Worm (Caenorhabditis elegans) whole organism, young adult: ENCODE data around the gene srr-9.
A peak's percentile ranks its signal among the peaks of the same experiment; 100 is the strongest.

ENCODE experiments used
- B0019.2 ChIP-seq: fragments of 200-800 bp; sonication (Bioruptor generic); conservative IDR thresholded peaks from 2 replicates; pipeline ENCODE4 v1.3.6; 2022; ENCODE audit warnings: missing genetic modification reagents, missing genetic modification characterization, missing compliant biosample characterization
- B0336.3 ChIP-seq: fragments of 200-800 bp; sonication (Bioruptor generic); IDR thresholded peaks from 2 replicates; pipeline ENCODE4 v1.3.6; 2022; ENCODE audit warnings: missing genetic modification characterization, missing compliant biosample characterization
- C06A6.2 ChIP-seq: fragments of 200-800 bp; sonication (Bioruptor generic); conservative IDR thresholded peaks from 2 replicates; pipeline ENCODE4 v1.3.6; 2022; ENCODE audit warnings: missing genetic modification characterization, missing compliant biosample characterization
- F22D6.2 ChIP-seq: sonication (generic microtip); optimal IDR thresholded peaks from 2 replicates; lab custom pipeline; 2016; ENCODE audit warnings: mild to moderate bottlenecking, missing genetic modification characterization, missing compliant biosample characterization
- F23B12.7 ChIP-seq: sonication (generic microtip); optimal IDR thresholded peaks from 2 replicates; lab custom pipeline; 2017; ENCODE audit warnings: missing genetic modification characterization, mild to moderate bottlenecking, missing compliant biosample characterization, antibody characterized with exemption, moderate library complexity; ENCODE audit not compliant: insufficient read depth
- F33H1.4 ChIP-seq: fragments of 200-800 bp; sonication (Bioruptor generic); IDR thresholded peaks from 2 replicates; pipeline ENCODE4 v1.3.6; 2022; ENCODE audit warnings: missing genetic modification reagents, missing genetic modification characterization, missing compliant biosample characterization
- F57C9.4 ChIP-seq: sonication (generic microtip); optimal IDR thresholded peaks from 2 replicates; lab custom pipeline; 2017; ENCODE audit warnings: mild to moderate bottlenecking, missing genetic modification characterization, missing compliant biosample characterization
- K11D2.4 ChIP-seq: fragments of 200-800 bp; sonication (Bioruptor generic); IDR thresholded peaks from 2 replicates; pipeline ENCODE4 v1.3.6; 2022; ENCODE audit warnings: missing genetic modification reagents, missing genetic modification characterization, missing compliant biosample characterization
- T26A5.8 ChIP-seq: sonication (generic microtip); optimal IDR thresholded peaks from 2 replicates; lab custom pipeline; 2016; ENCODE audit warnings: missing genetic modification characterization, missing compliant biosample characterization
- Y56A3A.18 ChIP-seq: fragments of 200-800 bp; sonication (Bioruptor generic); IDR thresholded peaks from 2 replicates; pipeline ENCODE4 v1.3.6; 2022; ENCODE audit warnings: missing genetic modification reagents, missing genetic modification characterization, missing compliant biosample characterization
- Y95B8A.8 ChIP-seq: fragments of 200-800 bp; sonication (Bioruptor generic); IDR thresholded peaks from 2 replicates; pipeline ENCODE4 v1.3.6; 2022; ENCODE audit warnings: missing genetic modification reagents, missing genetic modification characterization, missing compliant biosample characterization
- ZK185.1 ChIP-seq: sonication (generic microtip); optimal IDR thresholded peaks from 2 replicates; lab custom pipeline; 2016; ENCODE audit warnings: mild to moderate bottlenecking, missing genetic modification characterization, missing compliant biosample characterization; ENCODE audit not compliant: poor library complexity, severe bottlenecking
- aptf-2 ChIP-seq: fragments of 200-800 bp; sonication (Bioruptor generic); conservative IDR thresholded peaks from 2 replicates; pipeline ENCODE4 v1.3.6; 2022; ENCODE audit warnings: missing genetic modification reagents, missing genetic modification characterization, missing compliant biosample characterization
- attf-5 ChIP-seq: fragments of 200-800 bp; sonication (Bioruptor generic); optimal IDR thresholded peaks from 2 replicates; lab custom pipeline; 2018; ENCODE audit warnings: mild to moderate bottlenecking, missing genetic modification characterization, missing compliant biosample characterization
- attf-6 ChIP-seq: fragments of 200-800 bp; sonication (Bioruptor generic); IDR thresholded peaks from 2 replicates; pipeline ENCODE4 v1.3.6; 2022; ENCODE audit warnings: missing genetic modification reagents, missing genetic modification characterization, missing compliant biosample characterization
- ccch-3 ChIP-seq: fragments of 200-800 bp; sonication (Bioruptor generic); optimal IDR thresholded peaks from 2 replicates; lab custom pipeline; 2018; ENCODE audit warnings: mild to moderate bottlenecking, missing genetic modification characterization, missing compliant biosample characterization
- ceh-40 ChIP-seq: fragments of 200-800 bp; sonication (Bioruptor generic); IDR thresholded peaks from 2 replicates; pipeline ENCODE4 v1.3.6; 2022; ENCODE audit warnings: missing genetic modification characterization, missing compliant biosample characterization
- ceh-58 ChIP-seq: fragments of 200-800 bp; sonication (Bioruptor generic); IDR thresholded peaks from 2 replicates; pipeline ENCODE4 v1.3.6; 2022; ENCODE audit warnings: missing genetic modification characterization, missing compliant biosample characterization
- chd-7 ChIP-seq: sonication (generic microtip); optimal IDR thresholded peaks from 2 replicates; lab custom pipeline; 2016; ENCODE audit warnings: mild to moderate bottlenecking, missing genetic modification characterization, moderate library complexity, missing compliant biosample characterization
- dox-1 ChIP-seq: fragments of 200-800 bp; sonication (Bioruptor generic); IDR thresholded peaks from 2 replicates; pipeline ENCODE4 v1.3.6; 2022; ENCODE audit warnings: missing genetic modification reagents, missing genetic modification characterization, missing compliant biosample characterization
- efl-1 ChIP-seq: fragments of 150-350 bp; optimal IDR thresholded peaks from 2 replicates; lab custom pipeline; 2014; ENCODE audit warnings: missing biosample characterization, missing genetic modification reagents, missing genetic modification characterization
- ekl-4 ChIP-seq: fragments of 200-800 bp; sonication (Bioruptor generic); IDR thresholded peaks from 2 replicates; pipeline ENCODE4 v1.3.6; 2022; ENCODE audit warnings: missing genetic modification reagents, missing genetic modification characterization, missing compliant biosample characterization
- fkh-3 ChIP-seq: sonication (generic microtip); optimal IDR thresholded peaks from 2 replicates; lab custom pipeline; 2016; ENCODE audit warnings: mild to moderate bottlenecking, missing genetic modification characterization, missing compliant biosample characterization
- gei-17 ChIP-seq: fragments of 200-800 bp; sonication (Bioruptor generic); optimal IDR thresholded peaks from 2 replicates; lab custom pipeline; 2018; ENCODE audit warnings: mild to moderate bottlenecking, missing genetic modification characterization, missing compliant biosample characterization
- him-1 ChIP-seq: sonication (generic microtip); optimal IDR thresholded peaks from 2 replicates; lab custom pipeline; 2016; ENCODE audit warnings: missing genotype, missing genetic modification reagents, missing genetic modification characterization, missing compliant biosample characterization
- hlh-12 ChIP-seq: sonication (generic microtip); optimal IDR thresholded peaks from 2 replicates; lab custom pipeline; 2016; ENCODE audit warnings: missing genetic modification characterization, missing compliant biosample characterization
- hlh-26 ChIP-seq: fragments of 200-800 bp; sonication (Bioruptor generic); conservative IDR thresholded peaks from 2 replicates; pipeline ENCODE4 v1.3.6; 2022; ENCODE audit warnings: missing genetic modification reagents, missing genetic modification characterization, missing compliant biosample characterization
- hmg-20 ChIP-seq: fragments of 200-800 bp; sonication (Bioruptor generic); IDR thresholded peaks from 2 replicates; pipeline ENCODE4 v1.3.6; 2022; ENCODE audit warnings: missing genetic modification reagents, missing genetic modification characterization, missing compliant biosample characterization
- hrde-1 ChIP-seq: sonication (generic microtip); optimal IDR thresholded peaks from 2 replicates; lab custom pipeline; 2016; ENCODE audit warnings: missing genetic modification characterization, mild to moderate bottlenecking, missing compliant biosample characterization, moderate library complexity, missing genotype, missing genetic modification reagents, borderline replicate concordance
- lag-1 ChIP-seq: fragments of 200-800 bp; sonication (Bioruptor generic); IDR thresholded peaks from 2 replicates; pipeline ENCODE4 v1.3.6; 2022; ENCODE audit warnings: missing genetic modification reagents, missing genetic modification characterization, missing compliant biosample characterization
- lin-35 ChIP-seq, 3 experiments: fragments of 150-350 bp in 2 of 3; sonication (generic microtip) in 1 of 3; optimal IDR thresholded peaks; 2 replicates each; lab custom pipeline; 2014 to 2018; ENCODE audit warnings: missing biosample characterization in 3 of 3, missing genetic modification characterization in 3 of 3, missing genetic modification reagents in 3 of 3
- lir-1 ChIP-seq: fragments of 200-800 bp; sonication (Bioruptor generic); conservative IDR thresholded peaks from 2 replicates; pipeline ENCODE4 v1.3.6; 2022; ENCODE audit warnings: missing genetic modification reagents, missing genetic modification characterization, missing compliant biosample characterization
- lsy-27 ChIP-seq: sonication (generic microtip); optimal IDR thresholded peaks from 2 replicates; lab custom pipeline; 2017; ENCODE audit warnings: missing genetic modification characterization, mild to moderate bottlenecking, missing compliant biosample characterization, antibody characterized with exemption, missing genotype, borderline replicate concordance; ENCODE audit not compliant: insufficient read depth
- madf-10 ChIP-seq: sonication (generic microtip); optimal IDR thresholded peaks from 2 replicates; lab custom pipeline; 2016; ENCODE audit warnings: mild to moderate bottlenecking, missing genetic modification characterization, missing compliant biosample characterization
- mxl-1 ChIP-seq: sonication (generic microtip); optimal IDR thresholded peaks from 2 replicates; lab custom pipeline; 2016; ENCODE audit warnings: missing genetic modification characterization, missing compliant biosample characterization
- nfya-2 ChIP-seq: fragments of 200-800 bp; sonication (Bioruptor generic); IDR thresholded peaks from 2 replicates; pipeline ENCODE4 v1.3.6; 2022; ENCODE audit warnings: missing genetic modification reagents, missing genetic modification characterization, missing compliant biosample characterization
- nfyb-1 ChIP-seq: fragments of 200-800 bp; sonication (Bioruptor generic); IDR thresholded peaks from 2 replicates; pipeline ENCODE4 v1.3.6; 2022; ENCODE audit warnings: missing genetic modification reagents, missing genetic modification characterization, missing compliant biosample characterization
- pbrm-1 ChIP-seq: fragments of 200-800 bp; sonication (Bioruptor generic); IDR thresholded peaks from 2 replicates; pipeline ENCODE4 v1.3.6; 2022; ENCODE audit warnings: missing genetic modification reagents, missing genetic modification characterization, missing compliant biosample characterization
- rec-8 ChIP-seq, 2 experiments: sonication (generic microtip); optimal IDR thresholded peaks; 2 replicates each; lab custom pipeline; 2016; ENCODE audit warnings: mild to moderate bottlenecking in 2 of 2, missing genetic modification characterization in 2 of 2, missing genetic modification reagents in 2 of 2, missing genotype in 2 of 2, missing biosample characterization in 1 of 2, missing compliant biosample characterization in 1 of 2, moderate library complexity in 1 of 2
- rpc-1 ChIP-seq, 2 experiments: fragments of 150-350 bp in 1 of 2; sonication (generic microtip) in 1 of 2; optimal IDR thresholded peaks; 2 replicates each; lab custom pipeline; 2014 to 2018; ENCODE audit warnings: missing biosample characterization in 1 of 2, missing genetic modification characterization in 1 of 2, missing genetic modification reagents in 1 of 2, missing genotype in 1 of 2
- sdz-38 ChIP-seq: sonication (generic microtip); optimal IDR thresholded peaks from 2 replicates; lab custom pipeline; 2016; ENCODE audit warnings: missing genotype, missing genetic modification characterization, missing compliant biosample characterization
- snpc-3.4 ChIP-seq: sonication (generic microtip); optimal IDR thresholded peaks from 2 replicates; lab custom pipeline; 2017; ENCODE audit warnings: missing genetic modification characterization, mild to moderate bottlenecking, missing compliant biosample characterization, antibody characterized with exemption, moderate library complexity, missing genotype, missing genetic modification reagents
- somi-1 ChIP-seq: fragments of 200-800 bp; sonication (Bioruptor generic); optimal IDR thresholded peaks from 2 replicates; lab custom pipeline; 2018; ENCODE audit warnings: mild to moderate bottlenecking, missing genetic modification characterization, missing compliant biosample characterization
- tlf-1 ChIP-seq: fragments of 200-800 bp; sonication (Bioruptor generic); optimal IDR thresholded peaks from 2 replicates; lab custom pipeline; 2018; ENCODE audit warnings: mild to moderate bottlenecking, missing genetic modification characterization, missing compliant biosample characterization
- unc-62 ChIP-seq: fragments of 150-350 bp; optimal IDR thresholded peaks from 2 replicates; lab custom pipeline; 2014; ENCODE audit warnings: missing biosample characterization, missing genetic modification reagents, missing genetic modification characterization
- ztf-25 ChIP-seq: fragments of 200-800 bp; sonication (Bioruptor generic); IDR thresholded peaks from 2 replicates; pipeline ENCODE4 v1.3.6; 2022; ENCODE audit warnings: missing genetic modification reagents, missing genetic modification characterization, missing compliant biosample characterization
- ztf-26 ChIP-seq: sonication (generic microtip); optimal IDR thresholded peaks from 2 replicates; lab custom pipeline; 2017; ENCODE audit warnings: missing genetic modification characterization, missing compliant biosample characterization
- ztf-3 ChIP-seq: fragments of 200-800 bp; sonication (Bioruptor generic); optimal IDR thresholded peaks from 2 replicates; lab custom pipeline; 2018; ENCODE audit warnings: mild to moderate bottlenecking, missing genetic modification characterization, missing compliant biosample characterization

Gene srr-9

ce11 chrV:7776029-7776628, 38.3 kb downstream of the srr-9 start, which contains the start of the genes rpl-39 and rps-30 (continued):
- no peak for TF ChIP-seq ztf-25 (GFP tag; lab: Robert Waterston, UW)
- no peak for TF ChIP-seq sdz-38 (tag; lab: Kevin White, UChicago)
- TF ChIP-seq T26A5.8 (tag; lab: Kevin White, UChicago), result no peak
- no peak for TF ChIP-seq rec-8 (tag; optimal IDR thresholded peaks at IDR 0.05; lab: Kevin White, UChicago)
- peak in 1 of 3 experiments; percentile 53 for TF ChIP-seq lin-35 (GFP tag; optimal IDR thresholded peaks at IDR 0.05; lab: Kevin White, UChicago)
- no peak for TF ChIP-seq him-1 (tag; lab: Kevin White, UChicago)
- TF ChIP-seq lsy-27 (tag; lab: Kevin White, UChicago), result no peak
- TF ChIP-seq rpc-1 (optimal IDR thresholded peaks at IDR 0.05; lab: Kevin White, UChicago), result no peak
- no peak for TF ChIP-seq rpc-1 (tag; optimal IDR thresholded peaks at IDR 0.05; lab: Kevin White, UChicago)
- no peak for TF ChIP-seq B0336.3 (GFP tag; lab: Robert Waterston, UW)
- peak; percentile 23 for TF ChIP-seq somi-1 (GFP tag; lab: Kevin White, UChicago)
- TF ChIP-seq dox-1 (GFP tag; lab: Robert Waterston, UW), result no peak; the same call in 1 of the 2 replicates
- no peak for TF ChIP-seq ztf-3
- TF ChIP-seq madf-10 (tag; lab: Kevin White, UChicago), result peak; percentile 43
- 0 out of 2 replicates have a peak, but pooled peaks have one; percentile 47 for TF ChIP-seq B0019.2 (GFP tag; lab: Robert Waterston, UW)
- no peak for TF ChIP-seq hrde-1 (tag; lab: Kevin White, UChicago)
- no peak for TF ChIP-seq hlh-12 (tag; lab: Kevin White, UChicago)
- no peak for TF ChIP-seq lir-1 (GFP tag; lab: Robert Waterston, UW)
- no peak for TF ChIP-seq fkh-3 (tag; lab: Kevin White, UChicago)
- TF ChIP-seq pbrm-1, result peak; percentile 83
- TF ChIP-seq hmg-20 (GFP tag; lab: Robert Waterston, UW), result no peak
- TF ChIP-seq mxl-1 (tag; lab: Kevin White, UChicago), result no peak
- peak; percentile 30 for TF ChIP-seq ztf-26
- TF ChIP-seq attf-5 (GFP tag; lab: Kevin White, UChicago), result peak; percentile 77
- no peak for TF ChIP-seq nfya-2 (GFP tag; lab: Robert Waterston, UW)
- peak; percentile 52 for TF ChIP-seq ZK185.1 (tag; lab: Kevin White, UChicago)
- no peak for TF ChIP-seq nfyb-1 (GFP tag; lab: Robert Waterston, UW)
- TF ChIP-seq tlf-1 (GFP tag; lab: Kevin White, UChicago), result peak; percentile 56
- TF ChIP-seq ccch-3 (GFP tag; lab: Kevin White, UChicago), result no peak
- no peak for TF ChIP-seq attf-6 (GFP tag; lab: Robert Waterston, UW)
- no peak for TF ChIP-seq hlh-26 (GFP tag; lab: Robert Waterston, UW)
- no peak for TF ChIP-seq aptf-2 (GFP tag; lab: Robert Waterston, UW)
- TF ChIP-seq unc-62 (GFP tag; lab: Kevin White, UChicago), result peak; percentile 22
- TF ChIP-seq K11D2.4, result peak; percentile 72
- peak; percentile 96 for TF ChIP-seq F33H1.4 (GFP tag; lab: Robert Waterston, UW)
- TF ChIP-seq F22D6.2 (tag; lab: Kevin White, UChicago), result no peak
- TF ChIP-seq Y95B8A.8 (GFP tag; lab: Robert Waterston, UW), result no peak
- no peak for TF ChIP-seq chd-7 (tag; lab: Kevin White, UChicago)
- TF ChIP-seq ceh-40, result no peak
- peak; percentile 90 for TF ChIP-seq F23B12.7 (tag; lab: Kevin White, UChicago)
- TF ChIP-seq F57C9.4 (tag; lab: Kevin White, UChicago), result no peak
- TF ChIP-seq efl-1 (GFP tag; lab: Kevin White, UChicago), result peak; percentile 24
- TF ChIP-seq Y56A3A.18 (GFP tag; lab: Robert Waterston, UW), result no peak
- TF ChIP-seq snpc-3.4 (tag; lab: Kevin White, UChicago), result peak; percentile 16
- TF ChIP-seq gei-17, result no peak
- TF ChIP-seq ceh-58 (GFP tag; lab: Robert Waterston, UW), result no peak
- TF ChIP-seq C06A6.2 (GFP tag; lab: Robert Waterston, UW), result no peak
- peak; percentile 42; the same call in 1 of the 2 replicates for TF ChIP-seq ekl-4 (GFP tag; lab: Robert Waterston, UW)
- no peak for TF ChIP-seq lag-1
